Fruit fly (Drosophila melanogaster): ENCODE data around the gene CG17350.

The CG17350 gene

DNA sequence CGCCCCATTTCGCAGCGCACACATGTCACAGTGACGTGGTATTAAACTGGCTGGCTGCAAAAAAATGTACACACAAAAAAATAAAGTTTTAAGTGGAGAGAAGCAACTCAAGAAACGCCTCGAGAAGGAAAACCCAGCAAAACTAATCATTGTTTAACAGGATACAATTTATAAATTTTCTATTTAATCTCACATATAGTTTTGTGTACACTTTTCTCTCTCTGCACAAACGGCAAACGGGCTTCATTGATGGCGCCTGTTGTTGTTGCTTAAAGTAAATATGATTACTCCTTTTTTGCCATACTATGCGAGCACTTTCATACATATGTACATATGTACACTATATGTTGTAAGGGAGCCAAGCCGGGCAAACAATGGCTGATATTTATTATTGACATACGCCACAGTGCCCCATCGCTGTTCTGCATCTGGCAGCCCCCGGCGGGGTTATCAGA lies 22.7 kb upstream of the CG17350 start (continued):
- no peak for TF ChIP-seq al (GFP tag; IDR thresholded peaks at IDR 0.05)
- peak; percentile 63 for TF ChIP-seq twi (tag; optimal IDR thresholded peaks at IDR 0.05)
- no peak for TF ChIP-seq CG8281 (tag; optimal IDR thresholded peaks at IDR 0.05)
- 0 out of 3 replicates have a peak, but pooled peaks have one; percentile 44 for TF ChIP-seq CG11093 (GFP tag; IDR thresholded peaks at IDR 0.05)
- TF ChIP-seq slp2 (GFP tag; optimal IDR thresholded peaks at IDR 0.05): peak; percentile 72
- TF ChIP-seq dm (GFP tag; optimal IDR thresholded peaks at IDR 0.05): peak; percentile 40
- TF ChIP-seq Trl (optimal IDR thresholded peaks at IDR 0.05): no peak
- peak; percentile 36 for TF ChIP-seq Trl (GFP tag; optimal IDR thresholded peaks at IDR 0.05)
- peak; percentile 62 for TF ChIP-seq CG31388 (GFP tag; optimal IDR thresholded peaks at IDR 0.05)
- TF ChIP-seq HLHmδ (GFP tag; optimal IDR thresholded peaks at IDR 0.05): peak; percentile 73
- no peak for TF ChIP-seq CG13287 (GFP tag; IDR thresholded peaks at IDR 0.05; ENCODE audit: partially characterized antibody)
- TF ChIP-seq CG18764 (GFP tag; optimal IDR thresholded peaks at IDR 0.05): peak; percentile 11
- peak; percentile 23 for TF ChIP-seq CG4854 (GFP tag; optimal IDR thresholded peaks at IDR 0.05)
- peak; percentile 52 for TF ChIP-seq wek (GFP tag; optimal IDR thresholded peaks at IDR 0.05)
- no peak for TF ChIP-seq CG17186 (GFP tag; optimal IDR thresholded peaks at IDR 0.05)
- no peak for TF ChIP-seq rib (GFP tag; IDR thresholded peaks at IDR 0.05)
- no peak for TF ChIP-seq eyg (GFP tag; optimal IDR thresholded peaks at IDR 0.05)
- no peak for TF ChIP-seq Fer2 (tag; optimal IDR thresholded peaks at IDR 0.05)
- TF ChIP-seq Spps (tag; optimal IDR thresholded peaks at IDR 0.05): peak; percentile 46
- peak; percentile 29 for TF ChIP-seq CG1233 (GFP tag; optimal IDR thresholded peaks at IDR 0.05)
- no peak for TF ChIP-seq mld (GFP tag; IDR thresholded peaks at IDR 0.05; ENCODE audit: partially characterized antibody)
- peak; percentile 38 for TF ChIP-seq trem (tag; optimal IDR thresholded peaks at IDR 0.05)
- TF ChIP-seq jigr1 (GFP tag; IDR thresholded peaks at IDR 0.05): no peak
- peak; percentile 36 for TF ChIP-seq Atf-2 (GFP tag; optimal IDR thresholded peaks at IDR 0.05)
- TF ChIP-seq CG32532 (GFP tag; IDR thresholded peaks at IDR 0.05): no peak
- TF ChIP-seq amos (GFP tag; IDR thresholded peaks at IDR 0.05; ENCODE audit: partially characterized antibody): no peak
- peak; percentile 72 for TF ChIP-seq CG10979 (tag; optimal IDR thresholded peaks at IDR 0.05)
- TF ChIP-seq run (tag; optimal IDR thresholded peaks at IDR 0.05): no peak
- peak; percentile 10 for TF ChIP-seq CG7745 (tag; optimal IDR thresholded peaks at IDR 0.05)
- no peak for TF ChIP-seq sna (GFP tag; IDR thresholded peaks at IDR 0.05; ENCODE audit: partially characterized antibody)
- TF ChIP-seq h (optimal IDR thresholded peaks at IDR 0.05): no peak
- peak; percentile 43 for TF ChIP-seq zf30C (GFP tag; optimal IDR thresholded peaks at IDR 0.05)
- no peak for TF ChIP-seq H2.0 (GFP tag; IDR thresholded peaks at IDR 0.05)
- TF ChIP-seq stwl (tag; optimal IDR thresholded peaks at IDR 0.05): no peak
- TF ChIP-seq D (optimal IDR thresholded peaks at IDR 0.05): no peak
- TF ChIP-seq D (GFP tag; optimal IDR thresholded peaks at IDR 0.05): peak; percentile 70
- 0 out of 2 replicates have a peak, but pooled peaks have one; percentile 52 for TF ChIP-seq CG10959 (GFP tag; IDR thresholded peaks at IDR 0.05)
- no peak for TF ChIP-seq Dfd (GFP tag; optimal IDR thresholded peaks at IDR 0.05)
- TF ChIP-seq gcm2 (GFP tag; optimal IDR thresholded peaks at IDR 0.05): peak; percentile 2
- peak; percentile 76 for TF ChIP-seq CG9727 (GFP tag; optimal IDR thresholded peaks at IDR 0.05)
- peak; percentile 25 for TF ChIP-seq lbe (GFP tag; optimal IDR thresholded peaks at IDR 0.05)
- peak; percentile 62 for TF ChIP-seq CG4424 (GFP tag; optimal IDR thresholded peaks at IDR 0.05)
- TF ChIP-seq CG18599 (GFP tag; optimal IDR thresholded peaks at IDR 0.05): peak; percentile 15
- peak; percentile 29 for TF ChIP-seq kay (GFP tag; optimal IDR thresholded peaks at IDR 0.05)
- TF ChIP-seq ro (GFP tag; IDR thresholded peaks at IDR 0.05): no peak
- TF ChIP-seq odd (GFP tag; optimal IDR thresholded peaks at IDR 0.05): peak; percentile 9
- no peak for TF ChIP-seq CG5180 (GFP tag; optimal IDR thresholded peaks at IDR 0.05)
- TF ChIP-seq Dll (GFP tag; IDR thresholded peaks at IDR 0.05; ENCODE audit: partially characterized antibody): no peak
- TF ChIP-seq ci (GFP tag; IDR thresholded peaks at IDR 0.05): peak; percentile 74; the same call in 1 of the 3 replicates
- TF ChIP-seq BEAF-32 (GFP tag; optimal IDR thresholded peaks at IDR 0.05): no peak
- peak; percentile 59 for TF ChIP-seq az2 (GFP tag; optimal IDR thresholded peaks at IDR 0.05)
- TF ChIP-seq aop (GFP tag; IDR thresholded peaks at IDR 0.05): no peak
